Fruit fly (Drosophila melanogaster) whole organism, embryonic: Measurements from ENCODE around the gene sad.

Experiments used
- Aef1 ChIP-seq: fragments of 200-800 bp; sonication (Bioruptor generic); IDR thresholded peaks from 3 replicates; pipeline ENCODE4 v1.3.6; 2022; ENCODE audit warnings: missing biosample characterization, missing genetic modification characterization
- Antp ChIP-seq: fragments of 200-800 bp; sonication (Bioruptor generic); optimal IDR thresholded peaks from 3 replicates; lab custom pipeline; 2016; ENCODE audit warnings: missing biosample characterization, missing genetic modification characterization
- CG10431 ChIP-seq: fragments of 200-800 bp; sonication (Bioruptor generic); optimal IDR thresholded peaks from 3 replicates; lab custom pipeline; 2018; ENCODE audit warnings: missing biosample characterization, mild to moderate bottlenecking, missing genetic modification characterization
- CG11093 ChIP-seq: fragments of 200-800 bp; sonication (Bioruptor generic); IDR thresholded peaks from 3 replicates; pipeline ENCODE4 v1.3.6; 2022; ENCODE audit warnings: missing biosample characterization, missing genetic modification characterization
- CG11696 ChIP-seq: fragments of 200-800 bp; sonication (Bioruptor generic); IDR thresholded peaks from 2 replicates; pipeline ENCODE4 v1.3.6; 2022; ENCODE audit warnings: missing biosample characterization, missing genetic modification characterization
- CG11723 ChIP-seq: fragments of 200-800 bp; sonication (Bioruptor generic); optimal IDR thresholded peaks from 2 replicates; lab custom pipeline; 2017; ENCODE audit warnings: missing biosample characterization, mild to moderate bottlenecking, missing genetic modification characterization
- CG14710 ChIP-seq: fragments of 200-800 bp; sonication (Bioruptor generic); optimal IDR thresholded peaks from 3 replicates; lab custom pipeline; 2019; ENCODE audit warnings: missing biosample characterization, mild to moderate bottlenecking, missing genetic modification characterization, moderate library complexity
- CG15269 ChIP-seq: fragments of 200-800 bp; sonication (Bioruptor generic); optimal IDR thresholded peaks from 2 replicates; lab custom pipeline; 2018; ENCODE audit warnings: missing biosample characterization, mild to moderate bottlenecking, missing genetic modification characterization, moderate library complexity
- CG17612 ChIP-seq: fragments of 200-800 bp; sonication (Bioruptor generic); IDR thresholded peaks from 2 replicates; pipeline ENCODE4 v1.3.6; 2022; ENCODE audit warnings: missing biosample characterization, missing genetic modification characterization
- CG2199 ChIP-seq: fragments of 200-800 bp; sonication (Bioruptor generic); IDR thresholded peaks from 3 replicates; pipeline ENCODE4 v1.3.6; 2022; ENCODE audit warnings: missing biosample characterization, missing genetic modification characterization
- CG3065 ChIP-seq: fragments of 200-800 bp; sonication (Bioruptor generic); optimal IDR thresholded peaks from 2 replicates; lab custom pipeline; 2016; ENCODE audit warnings: missing biosample characterization, missing genetic modification characterization
- CG32532 ChIP-seq: fragments of 200-800 bp; sonication (Bioruptor generic); IDR thresholded peaks from 2 replicates; pipeline ENCODE4 v1.3.6; 2022; ENCODE audit warnings: missing biosample characterization, missing genetic modification characterization
- CG4360 ChIP-seq: fragments of 200-800 bp; sonication (Bioruptor generic); IDR thresholded peaks from 2 replicates; pipeline ENCODE4 v1.3.6; 2022; ENCODE audit warnings: missing biosample characterization, missing genetic modification characterization
- CG43689 ChIP-seq: fragments of 200-800 bp; sonication (Bioruptor generic); IDR thresholded peaks from 2 replicates; pipeline ENCODE4 v1.3.6; 2022; ENCODE audit warnings: missing biosample characterization, missing genetic modification characterization
- CG4854 ChIP-seq: fragments of 200-800 bp; sonication (Bioruptor generic); optimal IDR thresholded peaks from 2 replicates; lab custom pipeline; 2016; ENCODE audit warnings: missing biosample characterization, missing genetic modification characterization, inconsistent platforms
- CG7928 ChIP-seq: fragments of 200-800 bp; sonication (Bioruptor generic); optimal IDR thresholded peaks from 2 replicates; lab custom pipeline; 2017; ENCODE audit warnings: missing biosample characterization, mild to moderate bottlenecking, missing genetic modification characterization
- CG7963 ChIP-seq: fragments of 200-800 bp; sonication (Bioruptor generic); IDR thresholded peaks from 3 replicates; pipeline ENCODE4 v1.3.6; 2022; ENCODE audit warnings: missing biosample characterization, missing genetic modification characterization; ENCODE audit not compliant: partially characterized antibody
- CG7987 ChIP-seq: fragments of 200-800 bp; sonication (Bioruptor generic); optimal IDR thresholded peaks from 2 replicates; lab custom pipeline; 2018; ENCODE audit warnings: missing biosample characterization, mild to moderate bottlenecking, missing genetic modification characterization, moderate library complexity
- CG8478 ChIP-seq: fragments of >200 bp; optimal IDR thresholded peaks from 2 replicates; lab custom pipeline; 2018
- CG8944 ChIP-seq: fragments of 200-800 bp; sonication (Bioruptor generic); optimal IDR thresholded peaks from 3 replicates; lab custom pipeline; 2016; ENCODE audit warnings: missing biosample characterization, missing genetic modification characterization
- CHES-1-like ChIP-seq: fragments of 200-800 bp; sonication (Bioruptor generic); optimal IDR thresholded peaks from 2 replicates; lab custom pipeline; 2016; ENCODE audit warnings: missing biosample characterization, missing genetic modification characterization
- D ChIP-seq, 2 experiments: fragments of 200-800 bp in 1 of 2; fragments of >200 bp in 1 of 2; sonication (Bioruptor generic) in 1 of 2; optimal IDR thresholded peaks; 2 replicates in 1 of 2; 3 replicates in 1 of 2; lab custom pipeline; 2017; ENCODE audit warnings: mild to moderate bottlenecking in 1 of 2, missing biosample characterization in 1 of 2, missing genetic modification characterization in 1 of 2, missing genetic modification reagents in 1 of 2
- D19A ChIP-seq: fragments of 200-800 bp; optimal IDR thresholded peaks from 3 replicates; lab custom pipeline; 2019; ENCODE audit warnings: missing biosample characterization, mild to moderate bottlenecking, missing genetic modification characterization, moderate library complexity
- Deaf1 ChIP-seq: fragments of 200-800 bp; optimal IDR thresholded peaks from 3 replicates; lab custom pipeline; 2019; ENCODE audit warnings: missing biosample characterization, mild to moderate bottlenecking, missing genetic modification characterization, moderate library complexity
- Drgx ChIP-seq: fragments of 200-800 bp; sonication (Bioruptor generic); IDR thresholded peaks from 2 replicates; pipeline ENCODE4 v1.3.6; 2022; ENCODE audit warnings: missing biosample characterization, missing genetic modification characterization
- Hr3 ChIP-seq: fragments of 200-800 bp; sonication (Bioruptor generic); optimal IDR thresholded peaks from 3 replicates; lab custom pipeline; 2016; ENCODE audit warnings: missing biosample characterization, missing genetic modification characterization
- Mad ChIP-seq: fragments of 200-800 bp; sonication (Bioruptor generic); optimal IDR thresholded peaks from 2 replicates; lab custom pipeline; 2016; ENCODE audit warnings: missing biosample characterization, missing genetic modification characterization
- Myb ChIP-seq: fragments of 200-800 bp; sonication (Bioruptor generic); optimal IDR thresholded peaks from 2 replicates; lab custom pipeline; 2016; ENCODE audit warnings: missing biosample characterization, missing genetic modification characterization
- NC2α ChIP-seq: fragments of 200-800 bp; sonication (Bioruptor generic); optimal IDR thresholded peaks from 2 replicates; lab custom pipeline; 2016; ENCODE audit warnings: missing biosample characterization, missing genetic modification characterization
- Ravus ChIP-seq: fragments of 200-800 bp; sonication (Bioruptor generic); IDR thresholded peaks from 2 replicates; pipeline ENCODE4 v1.3.6; 2022; ENCODE audit warnings: missing biosample characterization, missing genetic modification characterization
- Rfx ChIP-seq: fragments of 200-800 bp; sonication (Bioruptor generic); IDR thresholded peaks from 2 replicates; pipeline ENCODE4 v1.3.6; 2022; ENCODE audit warnings: missing biosample characterization, missing genetic modification characterization
- Side ChIP-seq: fragments of 200-800 bp; sonication (Bioruptor generic); optimal IDR thresholded peaks from 2 replicates; lab custom pipeline; 2016; ENCODE audit warnings: missing biosample characterization, missing genetic modification characterization
- TFAM ChIP-seq: fragments of 200-800 bp; sonication (Bioruptor generic); optimal IDR thresholded peaks from 2 replicates; lab custom pipeline; 2017; ENCODE audit warnings: missing biosample characterization, missing genetic modification characterization, inconsistent platforms
- Tbp ChIP-seq: fragments of >200 bp; optimal IDR thresholded peaks from 2 replicates; lab custom pipeline; 2018; ENCODE audit warnings: missing biosample characterization, missing genetic modification characterization
- chm ChIP-seq: fragments of 200-800 bp; sonication (Bioruptor generic); IDR thresholded peaks from 2 replicates; pipeline ENCODE4 v1.3.6; 2022; ENCODE audit warnings: missing biosample characterization, missing genetic modification characterization
- crp ChIP-seq, 2 experiments: fragments of 200-800 bp; sonication (Bioruptor generic); optimal IDR thresholded peaks; 2 replicates in 1 of 2; 3 replicates in 1 of 2; lab custom pipeline; 2017; ENCODE audit warnings: missing biosample characterization in 2 of 2, missing genetic modification characterization in 2 of 2, mild to moderate bottlenecking in 1 of 2, moderate library complexity in 1 of 2
- dpn ChIP-seq, 2 experiments: fragments of 200-800 bp; sonication (Bioruptor generic); optimal IDR thresholded peaks; 3 replicates each; lab custom pipeline; 2016; ENCODE audit warnings: missing biosample characterization in 2 of 2, missing genetic modification characterization in 2 of 2
- gsb ChIP-seq: fragments of 200-800 bp; sonication (Bioruptor generic); IDR thresholded peaks from 2 replicates; pipeline ENCODE4 v1.3.6; 2022; ENCODE audit warnings: missing biosample characterization, missing genetic modification characterization
- lbe ChIP-seq: fragments of 200-800 bp; sonication (Bioruptor generic); optimal IDR thresholded peaks from 2 replicates; lab custom pipeline; 2016; ENCODE audit warnings: missing biosample characterization, mild to moderate bottlenecking, missing genetic modification characterization
- org-1 ChIP-seq: fragments of 200-800 bp; sonication (Bioruptor generic); optimal IDR thresholded peaks from 2 replicates; lab custom pipeline; 2017; ENCODE audit warnings: missing biosample characterization, missing genetic modification characterization
- pho ChIP-seq: fragments of 200-800 bp; sonication (Bioruptor generic); optimal IDR thresholded peaks from 2 replicates; lab custom pipeline; 2016; ENCODE audit warnings: missing biosample characterization, missing genetic modification characterization
- phol ChIP-seq: fragments of 200-800 bp; sonication (Bioruptor generic); optimal IDR thresholded peaks from 3 replicates; lab custom pipeline; 2018; ENCODE audit warnings: missing biosample characterization, mild to moderate bottlenecking, missing genetic modification characterization, moderate library complexity
- pita ChIP-seq: fragments of 200-800 bp; sonication (Bioruptor generic); optimal IDR thresholded peaks from 2 replicates; lab custom pipeline; 2017; ENCODE audit warnings: missing biosample characterization, mild to moderate bottlenecking, missing genetic modification characterization
- row ChIP-seq: fragments of 200-800 bp; sonication (Bioruptor generic); IDR thresholded peaks from 3 replicates; pipeline ENCODE4 v1.3.6; 2022; ENCODE audit warnings: missing biosample characterization, missing genetic modification characterization
- shn ChIP-seq: fragments of 200-800 bp; sonication (Bioruptor generic); optimal IDR thresholded peaks from 3 replicates; lab custom pipeline; 2016; ENCODE audit warnings: missing biosample characterization, missing genetic modification characterization
- sna ChIP-seq: fragments of 200-800 bp; sonication (Bioruptor generic); IDR thresholded peaks from 2 replicates; pipeline ENCODE4 v1.3.6; 2022; ENCODE audit warnings: missing biosample characterization, missing genetic modification characterization; ENCODE audit not compliant: partially characterized antibody
- sqz ChIP-seq: fragments of 200-800 bp; sonication (Bioruptor generic); optimal IDR thresholded peaks from 3 replicates; lab custom pipeline; 2018; ENCODE audit warnings: missing biosample characterization, mild to moderate bottlenecking, missing genetic modification characterization
- sug ChIP-seq: fragments of 200-800 bp; optimal IDR thresholded peaks from 2 replicates; lab custom pipeline; 2019; ENCODE audit warnings: missing biosample characterization, mild to moderate bottlenecking, missing genetic modification characterization, moderate library complexity
- tap ChIP-seq: fragments of 200-800 bp; optimal IDR thresholded peaks from 3 replicates; lab custom pipeline; 2019; ENCODE audit warnings: missing biosample characterization, mild to moderate bottlenecking, missing genetic modification characterization, moderate library complexity

sad gene

DNA sequence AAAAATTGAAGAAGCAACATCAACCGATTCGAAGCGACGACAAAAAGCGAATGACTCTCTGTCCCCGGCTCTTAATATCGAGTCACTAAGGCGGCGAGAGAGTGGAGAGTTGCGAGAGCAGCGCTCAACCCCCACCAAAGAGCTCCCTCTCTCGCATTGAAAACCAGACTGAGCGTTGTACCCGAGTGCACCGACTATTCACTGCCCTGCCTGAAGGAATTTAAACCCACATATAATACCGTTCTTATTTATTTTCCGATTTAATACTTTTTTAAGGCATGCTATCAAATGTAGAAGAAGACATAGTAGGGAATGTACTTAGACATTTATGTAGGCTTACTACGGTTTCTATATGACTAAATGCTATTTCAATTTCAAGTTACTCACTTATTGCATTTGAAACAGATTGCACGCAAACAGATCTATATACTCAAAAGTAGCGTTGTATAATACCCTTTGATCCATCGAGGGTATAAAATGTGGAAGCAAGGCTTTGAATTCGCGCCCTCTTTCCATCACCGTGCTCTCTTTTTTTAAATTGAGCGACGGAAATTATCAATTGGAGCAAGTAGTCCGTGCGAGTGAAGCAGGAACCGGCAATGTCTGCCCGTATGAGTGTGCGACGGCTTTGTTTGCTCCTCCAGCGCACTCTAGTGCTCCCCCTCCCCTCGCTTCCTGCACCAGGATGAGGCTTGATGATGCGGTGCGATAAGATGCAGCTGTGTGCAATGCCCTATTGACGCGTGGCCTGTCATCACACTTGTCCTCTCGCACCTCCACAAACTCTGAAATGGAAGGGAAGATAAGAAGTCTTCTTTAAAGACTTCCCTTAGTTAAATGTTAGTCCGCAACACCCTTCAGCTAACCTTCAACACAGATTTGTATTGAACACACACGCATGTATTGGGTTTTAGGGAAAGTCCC lies 10.3 kb downstream of the sad start, which contains the start of gene mthl5 (continued):
- TF ChIP-seq D19A (tag; lab: Kevin White, UChicago) (peak; percentile 100), pho (peak; percentile 51), CG11723 (GFP tag; lab: Kevin White, UChicago) (peak; percentile 61), CG4360 (GFP tag; lab: Robert Waterston, UW) (0 out of 2 replicates have a peak, but pooled peaks have one; percentile 17), CG17612 (GFP tag; lab: Robert Waterston, UW) (peak; percentile 21; the same call in 1 of the 2 replicates), Drgx (GFP tag; lab: Robert Waterston, UW) (peak; percentile 71), Deaf1 (tag; lab: Kevin White, UChicago) (peak; percentile 54), Mad (peak; percentile 31), Myb (GFP tag; lab: Kevin White, UChicago) (peak; percentile 56), Rfx (GFP tag; lab: Robert Waterston, UW) (peak; percentile 68), NC2α (GFP tag; lab: Kevin White, UChicago) (peak; percentile 73), Aef1 (GFP tag; lab: Robert Waterston, UW) (peak; percentile 53), shn (GFP tag; lab: Kevin White, UChicago) (peak; percentile 82), CG4854 (GFP tag; lab: Kevin White, UChicago) (no peak), CG32532 (peak; percentile 78), CG10431 (GFP tag; lab: Kevin White, UChicago) (no peak), tap (tag; lab: Kevin White, UChicago) (peak; percentile 45), lbe (GFP tag; lab: Kevin White, UChicago) (peak; percentile 79), pita (GFP tag; lab: Kevin White, UChicago) (no peak), sqz (no peak), crp (GFP tag; optimal IDR thresholded peaks at IDR 0.05; lab: Kevin White, UChicago) (peak in 1 of 2 experiments; percentile 36), org-1 (GFP tag; lab: Kevin White, UChicago) (peak; percentile 83), CG7928 (GFP tag; lab: Kevin White, UChicago) (no peak), sna (GFP tag; lab: Robert Waterston, UW) (no peak; the same call in none of the 2 replicates), Tbp (GFP tag; lab: Kevin White, UChicago) (no peak), gsb (no peak), D (optimal IDR thresholded peaks at IDR 0.05; lab: Kevin White, UChicago) (no peak), D (GFP tag; optimal IDR thresholded peaks at IDR 0.05; lab: Kevin White, UChicago) (peak; percentile 87), Side (GFP tag; lab: Kevin White, UChicago) (peak; percentile 29), Hr3 (GFP tag; lab: Kevin White, UChicago) (peak; percentile 81), CG2199 (GFP tag; lab: Robert Waterston, UW) (no peak), CG11093 (GFP tag; lab: Robert Waterston, UW) (peak; percentile 56; the same call in 1 of the 3 replicates), sug (no peak), CG43689 (peak; percentile 27; the same call in 1 of the 2 replicates), CG8944 (GFP tag; lab: Kevin White, UChicago) (peak; percentile 73), Antp (peak; percentile 68), CG14710 (peak; percentile 82), CG8478 (peak; percentile 63), chm (GFP tag; lab: Robert Waterston, UW) (peak; percentile 78), CG7963 (GFP tag; lab: Robert Waterston, UW) (no peak), TFAM (peak; percentile 16), phol (tag; lab: Kevin White, UChicago) (peak; percentile 83), row (GFP tag; lab: Robert Waterston, UW) (peak; percentile 96), CG15269 (tag; lab: Kevin White, UChicago) (peak; percentile 78), CHES-1-like (peak; percentile 69), dpn (GFP tag; optimal IDR thresholded peaks at IDR 0.05; lab: Kevin White, UChicago) (peak; percentile 69 to 83), CG11696 (GFP tag; lab: Robert Waterston, UW) (no peak), CG3065 (GFP tag; lab: Kevin White, UChicago) (peak; percentile 13), Ravus (GFP tag; lab: Robert Waterston, UW) (no peak; the same call in 1 of the 2 replicates), CG7987 (no peak)
